Worm (Caenorhabditis elegans) whole organism, young adult: ENCODE measurements around the gene cyp-35A2.
"Not testable (repeated sequence)": the region's sequence is repeated elsewhere in the genome, so short reads cannot be mapped to it uniquely, and the experiment has no call there.

Source experiments
- B0336.3 ChIP-seq: fragments of 200-800 bp; sonication (Bioruptor generic); IDR thresholded peaks from 2 replicates; pipeline ENCODE4 v1.3.6; 2022; ENCODE audit warnings: missing genetic modification characterization, missing compliant biosample characterization
- F33H1.4 ChIP-seq: fragments of 200-800 bp; sonication (Bioruptor generic); IDR thresholded peaks from 2 replicates; pipeline ENCODE4 v1.3.6; 2022; ENCODE audit warnings: missing genetic modification reagents, missing genetic modification characterization, missing compliant biosample characterization
- F39B2.1 ChIP-seq: fragments of 200-800 bp; sonication (Bioruptor generic); IDR thresholded peaks from 2 replicates; pipeline ENCODE4 v1.3.6; 2022; ENCODE audit warnings: missing genetic modification reagents, missing genetic modification characterization, missing compliant biosample characterization
- F49E8.2 ChIP-seq: sonication (generic microtip); optimal IDR thresholded peaks from 3 replicates; lab custom pipeline; 2017; ENCODE audit warnings: missing genetic modification characterization, mild to moderate bottlenecking, missing compliant biosample characterization, antibody characterized with exemption, moderate library complexity; ENCODE audit not compliant: insufficient read depth
- F52B5.7 ChIP-seq: sonication (generic microtip); optimal IDR thresholded peaks from 2 replicates; lab custom pipeline; 2016; ENCODE audit warnings: mild to moderate bottlenecking, missing genetic modification characterization, missing compliant biosample characterization
- K12H6.12 ChIP-seq: fragments of 200-800 bp; sonication (Bioruptor generic); optimal IDR thresholded peaks from 2 replicates; lab custom pipeline; 2018; ENCODE audit warnings: mild to moderate bottlenecking, missing genetic modification characterization, missing compliant biosample characterization
- Y95B8A.8 ChIP-seq: fragments of 200-800 bp; sonication (Bioruptor generic); IDR thresholded peaks from 2 replicates; pipeline ENCODE4 v1.3.6; 2022; ENCODE audit warnings: missing genetic modification reagents, missing genetic modification characterization, missing compliant biosample characterization
- athp-1 ChIP-seq: sonication (generic microtip); optimal IDR thresholded peaks from 2 replicates; lab custom pipeline; 2017; ENCODE audit warnings: mild to moderate bottlenecking, missing genetic modification characterization, missing compliant biosample characterization
- bed-2 ChIP-seq: fragments of 200-800 bp; sonication (Bioruptor generic); IDR thresholded peaks from 2 replicates; pipeline ENCODE4 v1.3.6; 2022; ENCODE audit warnings: missing genetic modification reagents, missing genetic modification characterization, missing compliant biosample characterization
- die-1 ChIP-seq: sonication (generic microtip); optimal IDR thresholded peaks from 2 replicates; lab custom pipeline; 2016; ENCODE audit warnings: missing genotype, mild to moderate bottlenecking, missing genetic modification characterization, missing compliant biosample characterization
- dpff-1 ChIP-seq: sonication (generic microtip); optimal IDR thresholded peaks from 2 replicates; lab custom pipeline; 2017; ENCODE audit warnings: mild to moderate bottlenecking, missing genetic modification characterization, missing compliant biosample characterization
- egl-18 ChIP-seq: fragments of 200-800 bp; sonication (Bioruptor generic); IDR thresholded peaks from 2 replicates; pipeline ENCODE4 v1.3.6; 2022; ENCODE audit warnings: missing genetic modification reagents, missing genetic modification characterization, missing compliant biosample characterization
- egl-44 ChIP-seq: fragments of 200-800 bp; sonication (Bioruptor generic); IDR thresholded peaks from 2 replicates; pipeline ENCODE4 v1.3.6; 2022; ENCODE audit warnings: missing genetic modification reagents, missing genetic modification characterization, missing compliant biosample characterization
- ekl-4 ChIP-seq: fragments of 200-800 bp; sonication (Bioruptor generic); IDR thresholded peaks from 2 replicates; pipeline ENCODE4 v1.3.6; 2022; ENCODE audit warnings: missing genetic modification reagents, missing genetic modification characterization, missing compliant biosample characterization
- hmg-1.2 ChIP-seq: fragments of 200-800 bp; sonication (Bioruptor generic); IDR thresholded peaks from 2 replicates; pipeline ENCODE4 v1.3.6; 2022; ENCODE audit warnings: missing genetic modification reagents, missing genetic modification characterization, missing compliant biosample characterization
- let-526 ChIP-seq: fragments of 200-800 bp; sonication (Bioruptor generic); IDR thresholded peaks from 2 replicates; pipeline ENCODE4 v1.3.6; 2022; ENCODE audit warnings: missing genetic modification reagents, missing genetic modification characterization, missing compliant biosample characterization
- lir-1 ChIP-seq: fragments of 200-800 bp; sonication (Bioruptor generic); conservative IDR thresholded peaks from 2 replicates; pipeline ENCODE4 v1.3.6; 2022; ENCODE audit warnings: missing genetic modification reagents, missing genetic modification characterization, missing compliant biosample characterization
- lsl-1 ChIP-seq: fragments of 200-800 bp; sonication (Bioruptor generic); optimal IDR thresholded peaks from 2 replicates; lab custom pipeline; 2018; ENCODE audit warnings: mild to moderate bottlenecking, missing genetic modification characterization, moderate library complexity, missing compliant biosample characterization
- mel-28 ChIP-seq: sonication (generic microtip); optimal IDR thresholded peaks from 2 replicates; lab custom pipeline; 2016; ENCODE audit warnings: borderline replicate concordance, mild to moderate bottlenecking, missing genetic modification characterization, missing compliant biosample characterization
- nfya-2 ChIP-seq: fragments of 200-800 bp; sonication (Bioruptor generic); IDR thresholded peaks from 2 replicates; pipeline ENCODE4 v1.3.6; 2022; ENCODE audit warnings: missing genetic modification reagents, missing genetic modification characterization, missing compliant biosample characterization
- nhr-80 ChIP-seq: sonication (generic microtip); optimal IDR thresholded peaks from 2 replicates; lab custom pipeline; 2016; ENCODE audit warnings: missing genetic modification characterization, missing compliant biosample characterization
- pbrm-1 ChIP-seq: fragments of 200-800 bp; sonication (Bioruptor generic); IDR thresholded peaks from 2 replicates; pipeline ENCODE4 v1.3.6; 2022; ENCODE audit warnings: missing genetic modification reagents, missing genetic modification characterization, missing compliant biosample characterization
- rcor-1 ChIP-seq: fragments of 200-800 bp; sonication (Bioruptor generic); IDR thresholded peaks from 2 replicates; pipeline ENCODE4 v1.3.6; 2022; ENCODE audit warnings: missing genetic modification reagents, missing genetic modification characterization, missing compliant biosample characterization
- rec-8 ChIP-seq, 2 experiments: sonication (generic microtip); optimal IDR thresholded peaks; 2 replicates each; lab custom pipeline; 2016; ENCODE audit warnings: mild to moderate bottlenecking in 2 of 2, missing genetic modification characterization in 2 of 2, missing genetic modification reagents in 2 of 2, missing genotype in 2 of 2, missing biosample characterization in 1 of 2, missing compliant biosample characterization in 1 of 2, moderate library complexity in 1 of 2
- rpc-1 ChIP-seq, 2 experiments: fragments of 150-350 bp in 1 of 2; sonication (generic microtip) in 1 of 2; optimal IDR thresholded peaks; 2 replicates each; lab custom pipeline; 2014 to 2018; ENCODE audit warnings: missing biosample characterization in 1 of 2, missing genetic modification characterization in 1 of 2, missing genetic modification reagents in 1 of 2, missing genotype in 1 of 2
- sdz-38 ChIP-seq: sonication (generic microtip); optimal IDR thresholded peaks from 2 replicates; lab custom pipeline; 2016; ENCODE audit warnings: missing genotype, missing genetic modification characterization, missing compliant biosample characterization
- sptf-2 ChIP-seq: fragments of 200-800 bp; sonication (Bioruptor generic); optimal IDR thresholded peaks from 2 replicates; lab custom pipeline; 2018; ENCODE audit warnings: mild to moderate bottlenecking, missing genetic modification characterization, missing compliant biosample characterization
- zim-3 ChIP-seq: sonication (generic microtip); optimal IDR thresholded peaks from 2 replicates; lab custom pipeline; 2017; ENCODE audit warnings: mild to moderate bottlenecking, missing genetic modification characterization, moderate library complexity, missing compliant biosample characterization
- ztf-18 ChIP-seq: sonication (generic microtip); optimal IDR thresholded peaks from 2 replicates; lab custom pipeline; 2016; ENCODE audit warnings: missing genotype, mild to moderate bottlenecking, missing genetic modification characterization, missing compliant biosample characterization
- ztf-25 ChIP-seq: fragments of 200-800 bp; sonication (Bioruptor generic); IDR thresholded peaks from 2 replicates; pipeline ENCODE4 v1.3.6; 2022; ENCODE audit warnings: missing genetic modification reagents, missing genetic modification characterization, missing compliant biosample characterization

The cyp-35A2 gene

ce11 chrV:7353602-7354001 lies 10.4 kb downstream of the cyp-35A2 start:
- no peak for TF ChIP-seq F39B2.1
- no peak for TF ChIP-seq athp-1 (tag; lab: Kevin White, UChicago)
- no peak for TF ChIP-seq ztf-25 (GFP tag; lab: Robert Waterston, UW)
- no peak for TF ChIP-seq die-1 (tag; lab: Kevin White, UChicago)
- TF ChIP-seq sdz-38 (tag; lab: Kevin White, UChicago), result no peak

ce11 chrV:7352186-7353053 lies 11.6 kb downstream of the cyp-35A2 start, which contains the start of the genes srh-231 and srh-275:
Gene srh-231 (minus strand): TSS chrV:7352236.
Gene srh-275 (plus strand): TSS chrV:7353003.
- no peak for TF ChIP-seq nfya-2 (GFP tag; lab: Robert Waterston, UW)

- no peak for TF ChIP-seq pbrm-1 (GFP tag; lab: Robert Waterston, UW)
Observed at ce11 chrV:7349541-7349940, 14.4 kb downstream of the cyp-35A2 start, which contains the start of gene nhr-149. Gene nhr-149 (minus strand): TSS chrV:7349641.

- not testable (repeated sequence) for TF ChIP-seq bed-2 (GFP tag; lab: Robert Waterston, UW); B0336.3 (GFP tag; lab: Robert Waterston, UW); nhr-80 (tag; lab: Kevin White, UChicago)
Observed at ce11 chrV:7345494-7345893, 18.5 kb downstream of the cyp-35A2 start, which contains the start of gene nhr-147. Gene nhr-147 (plus strand): TSS chrV:7345794.

- TF ChIP-seq hmg-1.2 (no peak), F33H1.4 (GFP tag; lab: Robert Waterston, UW) (no peak), rec-8 (tag; optimal IDR thresholded peaks at IDR 0.05; lab: Kevin White, UChicago) (no peak), sptf-2 (GFP tag; lab: Kevin White, UChicago) (no peak), F49E8.2 (tag; lab: Kevin White, UChicago) (no peak), zim-3 (tag; lab: Kevin White, UChicago) (no peak), Y95B8A.8 (GFP tag; lab: Robert Waterston, UW) (no peak), let-526 (GFP tag; lab: Robert Waterston, UW) (no peak), K12H6.12 (tag; lab: Kevin White, UChicago) (no peak)
- TF ChIP-seq, all 124 proteins: peak for 0
Observed at ce11 chrV:7343522-7343921, 20.5 kb downstream of the cyp-35A2 start, which contains the start of gene srh-244. Gene srh-244 (plus strand): TSS chrV:7343822.

ce11 chrV:7341942-7342341 lies 22.0 kb downstream of the cyp-35A2 start, which contains the start of the genes nhr-263 and nhr-148:
Gene nhr-263 (minus strand): TSS chrV:7342042.
Gene nhr-148 (plus strand): TSS chrV:7342156.
- no peak for TF ChIP-seq dpff-1 (tag; lab: Kevin White, UChicago)
- TF ChIP-seq mel-28 (tag; lab: Kevin White, UChicago), result no peak
- TF ChIP-seq ekl-4 (GFP tag; lab: Robert Waterston, UW), result no peak
- no peak for TF ChIP-seq B0336.3 (GFP tag; lab: Robert Waterston, UW)
- no peak for TF ChIP-seq ztf-18 (tag; lab: Kevin White, UChicago)
- no peak for TF ChIP-seq rpc-1 (optimal IDR thresholded peaks at IDR 0.05; lab: Kevin White, UChicago)
- no peak for TF ChIP-seq rpc-1 (tag; optimal IDR thresholded peaks at IDR 0.05; lab: Kevin White, UChicago)

- TF ChIP-seq egl-44 (GFP tag; lab: Robert Waterston, UW), result no peak
- no peak for TF ChIP-seq F52B5.7
- no peak for TF ChIP-seq F49E8.2 (tag; lab: Kevin White, UChicago)
- TF ChIP-seq egl-18 (GFP tag; lab: Robert Waterston, UW), result no peak
- no peak for TF ChIP-seq lir-1 (GFP tag; lab: Robert Waterston, UW)
- no peak for TF ChIP-seq rcor-1 (GFP tag; lab: Robert Waterston, UW)
- no peak for TF ChIP-seq lsl-1
Observed at ce11 chrV:7339831-7340230, 24.2 kb downstream of the cyp-35A2 start, which contains the start of gene srh-187. Gene srh-187 (minus strand): TSS chrV:7339931.
